Worm (Caenorhabditis elegans): ENCODE results near the gene F14D7.14.

DNA sequence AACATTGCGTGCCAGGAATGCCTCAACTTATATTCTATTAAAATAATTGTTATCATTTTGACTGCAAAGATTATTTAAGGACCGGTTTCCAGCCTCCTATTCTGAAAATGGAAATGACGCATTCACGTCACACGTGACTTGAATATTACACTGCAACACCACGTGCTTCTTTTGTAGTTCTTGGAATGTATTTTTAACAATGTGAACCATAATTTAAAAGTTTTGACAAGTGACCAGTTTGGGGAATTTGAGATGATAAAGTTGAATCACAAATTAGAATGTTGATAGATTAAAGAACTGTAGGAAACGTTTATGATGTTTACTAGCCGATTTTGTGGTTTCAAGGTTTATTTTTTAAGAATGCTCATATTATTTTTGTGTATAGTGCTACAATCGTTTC lies 31.9 kb downstream of the F14D7.14 start, which contains the start of gene F47B8.10:
- TF ChIP-seq lin-39 (tag; optimal IDR thresholded peaks at IDR 0.05): no peak
- TF ChIP-seq unc-62 (GFP tag; optimal IDR thresholded peaks at IDR 0.05): no peak
- no peak for TF ChIP-seq nhr-77 (tag; optimal IDR thresholded peaks at IDR 0.05)
- no peak for TF ChIP-seq nhr-28 (tag; optimal IDR thresholded peaks at IDR 0.05)
- no peak for TF ChIP-seq zag-1 (tag; optimal IDR thresholded peaks at IDR 0.05)
- no peak for TF ChIP-seq ceh-9 (tag; optimal IDR thresholded peaks at IDR 0.05)
- TF ChIP-seq fkh-2 (tag; optimal IDR thresholded peaks at IDR 0.05): no peak
